Fruit fly (Drosophila melanogaster): ENCODE measurements around the gene kmr.

kmr gene

DNA sequence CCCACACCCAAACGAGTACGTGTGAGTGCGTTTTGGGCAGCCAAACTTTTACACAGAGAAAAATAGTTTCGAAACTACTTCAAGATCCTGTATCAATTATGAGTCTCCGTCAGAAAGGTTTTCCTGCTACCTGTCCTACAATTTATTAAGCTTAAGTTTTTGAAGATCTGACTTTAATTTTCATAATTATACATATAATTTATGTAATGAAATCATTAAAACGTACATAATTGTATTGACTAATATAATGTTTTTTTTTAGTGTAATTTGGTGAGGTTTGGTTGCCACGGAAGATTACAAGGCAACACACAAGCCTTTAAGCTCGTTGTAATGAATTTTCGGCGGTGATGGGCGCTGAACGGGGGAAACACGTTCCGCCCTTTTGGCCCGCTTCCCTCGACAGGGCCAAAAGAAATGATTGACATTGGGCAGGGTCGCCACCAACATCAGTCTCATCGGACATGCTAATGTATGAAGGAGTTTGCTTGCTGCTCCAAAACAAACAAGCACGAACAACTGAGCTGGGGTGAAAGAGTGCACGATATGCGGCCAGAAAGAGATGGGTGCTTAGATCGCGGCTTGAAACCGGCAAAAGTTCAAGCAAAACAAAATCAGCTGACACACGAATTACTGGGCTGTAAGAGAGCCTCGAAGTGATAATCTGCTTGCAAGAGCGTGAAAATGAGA, 79.1 kb downstream of the kmr start (continued):
- TF ChIP-seq tll (GFP tag; optimal IDR thresholded peaks at IDR 0.05) (no peak), CG34422 (GFP tag; IDR thresholded peaks at IDR 0.05) (peak; percentile 42; the same call in 2 of the 3 replicates), klu (GFP tag; IDR thresholded peaks at IDR 0.05) (no peak), HLHmδ (GFP tag; optimal IDR thresholded peaks at IDR 0.05) (no peak), Eip74EF (GFP tag; optimal IDR thresholded peaks at IDR 0.05) (peak in 1 of 2 experiments; percentile 4), Stat92E (GFP tag; optimal IDR thresholded peaks at IDR 0.05) (peak in 1 of 3 experiments; percentile 21), HLH4C (GFP tag; IDR thresholded peaks at IDR 0.05; ENCODE audit: partially characterized antibody) (no peak), CG2875 (GFP tag; optimal IDR thresholded peaks at IDR 0.05) (peak; percentile 73), CG2202 (tag; optimal IDR thresholded peaks at IDR 0.05) (peak; percentile 70), unpg (GFP tag; optimal IDR thresholded peaks at IDR 0.05) (peak; percentile 83), NC2β (GFP tag; optimal IDR thresholded peaks at IDR 0.05) (peak; percentile 6), en (GFP tag; optimal IDR thresholded peaks at IDR 0.05) (no peak), CG4820 (GFP tag; optimal IDR thresholded peaks at IDR 0.05) (peak; percentile 58), CG9215 (GFP tag; IDR thresholded peaks at IDR 0.05) (no peak), yki (optimal IDR thresholded peaks at IDR 0.05) (no peak), CG4707 (GFP tag; optimal IDR thresholded peaks at IDR 0.05) (peak; percentile 54), pan (optimal IDR thresholded peaks at IDR 0.05) (no peak), pan (GFP tag; optimal IDR thresholded peaks at IDR 0.05 in 1 of 2, IDR thresholded peaks at IDR 0.05 in 1 of 2) (peak in 1 of 2 experiments; percentile 50), YL-1 (GFP tag; optimal IDR thresholded peaks at IDR 0.05) (no peak), CG15696 (tag; optimal IDR thresholded peaks at IDR 0.05) (no peak), Bteb2 (GFP tag; optimal IDR thresholded peaks at IDR 0.05) (no peak), CG2889 (GFP tag; IDR thresholded peaks at IDR 0.05) (no peak), CG11504 (tag; optimal IDR thresholded peaks at IDR 0.05) (peak; percentile 81), CG2712 (tag; optimal IDR thresholded peaks at IDR 0.05) (peak; percentile 85), CG1832 (GFP tag; optimal IDR thresholded peaks at IDR 0.05) (no peak), CG3163 (GFP tag; optimal IDR thresholded peaks at IDR 0.05) (no peak), ara (GFP tag; IDR thresholded peaks at IDR 0.05) (peak; percentile 67), CG17568 (GFP tag; optimal IDR thresholded peaks at IDR 0.05) (peak; percentile 53), lilli (GFP tag; optimal IDR thresholded peaks at IDR 0.05) (peak; percentile 29), CG33557 (GFP tag; optimal IDR thresholded peaks at IDR 0.05) (peak; percentile 44), MTF-1 (GFP tag; optimal IDR thresholded peaks at IDR 0.05; ENCODE audit: borderline replicate concordance) (no peak), CG17802 (tag; optimal IDR thresholded peaks at IDR 0.05) (peak; percentile 38), CG3065 (GFP tag; optimal IDR thresholded peaks at IDR 0.05) (no peak), CG8924 (tag; optimal IDR thresholded peaks at IDR 0.05) (peak; percentile 66), otp (GFP tag; IDR thresholded peaks at IDR 0.05) (0 out of 3 replicates have a peak, but pooled peaks have one; percentile 35), gcm (GFP tag; optimal IDR thresholded peaks at IDR 0.05) (peak; percentile 71), Doc3 (GFP tag; IDR thresholded peaks at IDR 0.05; ENCODE audit: partially characterized antibody) (no peak), CG7987 (GFP tag; optimal IDR thresholded peaks at IDR 0.05) (no peak), Lhr (GFP tag; optimal IDR thresholded peaks at IDR 0.05) (peak; percentile 64), crol (GFP tag; IDR thresholded peaks at IDR 0.05) (no peak), Sox102F (GFP tag; optimal IDR thresholded peaks at IDR 0.05) (peak; percentile 88), sima (GFP tag; optimal IDR thresholded peaks at IDR 0.05) (no peak), HHEX (GFP tag; optimal IDR thresholded peaks at IDR 0.05) (peak; percentile 25), stwl (tag; optimal IDR thresholded peaks at IDR 0.05) (no peak), CG31441 (GFP tag; IDR thresholded peaks at IDR 0.05) (peak; percentile 57; the same call in 1 of the 2 replicates), Side (GFP tag; optimal IDR thresholded peaks at IDR 0.05) (no peak), Hmr (GFP tag; optimal IDR thresholded peaks at IDR 0.05) (peak; percentile 28), CG14050 (GFP tag; IDR thresholded peaks at IDR 0.05) (peak; percentile 33; the same call in 2 of the 3 replicates)
